Fruit fly (Drosophila melanogaster) whole organism, embryonic: ENCODE measurements around the gene CG16749.

Experiments used
- Awh ChIP-seq: fragments of 200-800 bp; sonication (Bioruptor generic); IDR thresholded peaks from 2 replicates; pipeline ENCODE4, ENCODE4 v1.3.6; 2022; ENCODE audit warnings: missing biosample characterization, missing genetic modification characterization
- CG10274 ChIP-seq: fragments of 200-800 bp; sonication (Bioruptor generic); optimal IDR thresholded peaks from 3 replicates; lab custom pipeline; 2017; ENCODE audit warnings: missing biosample characterization, mild to moderate bottlenecking, missing genetic modification characterization
- CG11560 ChIP-seq: fragments of 200-800 bp; sonication (Bioruptor generic); IDR thresholded peaks from 3 replicates; pipeline ENCODE4 v1.3.6; 2022; ENCODE audit warnings: missing biosample characterization, missing genetic modification characterization
- CG12155 ChIP-seq: fragments of 200-800 bp; sonication (Bioruptor generic); optimal IDR thresholded peaks from 3 replicates; lab custom pipeline; 2016; ENCODE audit warnings: missing biosample characterization, missing genetic modification characterization
- CG14441 ChIP-seq: fragments of 200-800 bp; sonication (Bioruptor generic); IDR thresholded peaks from 2 replicates; pipeline ENCODE4 v1.3.6; 2022; ENCODE audit warnings: missing biosample characterization, missing genetic modification characterization
- CG14860 ChIP-seq: fragments of 200-800 bp; sonication (Bioruptor generic); IDR thresholded peaks from 3 replicates; pipeline ENCODE4 v1.3.6; 2022; ENCODE audit warnings: missing biosample characterization, missing genetic modification characterization; ENCODE audit not compliant: partially characterized antibody
- CG14965 ChIP-seq: fragments of 200-800 bp; sonication (Bioruptor generic); optimal IDR thresholded peaks from 2 replicates; lab custom pipeline; 2016; ENCODE audit warnings: missing biosample characterization, missing genetic modification characterization, borderline replicate concordance
- CG30431 ChIP-seq: fragments of 200-800 bp; sonication (Bioruptor generic); optimal IDR thresholded peaks from 2 replicates; lab custom pipeline; 2017; ENCODE audit warnings: missing biosample characterization, missing genetic modification characterization
- CG3281 ChIP-seq: fragments of 200-800 bp; sonication (Bioruptor generic); optimal IDR thresholded peaks from 3 replicates; lab custom pipeline; 2017; ENCODE audit warnings: missing biosample characterization, mild to moderate bottlenecking, missing genetic modification characterization
- CG3847 ChIP-seq: fragments of 200-800 bp; sonication (Bioruptor generic); IDR thresholded peaks from 2 replicates; pipeline ENCODE4 v1.3.6; 2022; ENCODE audit warnings: missing biosample characterization, missing genetic modification characterization
- CG42726 ChIP-seq: fragments of 200-800 bp; sonication (Bioruptor generic); IDR thresholded peaks from 2 replicates; pipeline ENCODE4 v1.3.6; 2022; ENCODE audit warnings: missing biosample characterization, missing genetic modification characterization; ENCODE audit not compliant: partially characterized antibody
- CG4707 ChIP-seq: fragments of 200-800 bp; sonication (Bioruptor generic); optimal IDR thresholded peaks from 2 replicates; lab custom pipeline; 2018; ENCODE audit warnings: missing biosample characterization, mild to moderate bottlenecking, missing genetic modification characterization, moderate library complexity
- CG4854 ChIP-seq: fragments of 200-800 bp; sonication (Bioruptor generic); optimal IDR thresholded peaks from 2 replicates; lab custom pipeline; 2016; ENCODE audit warnings: missing biosample characterization, missing genetic modification characterization, inconsistent platforms
- CG6765 ChIP-seq: fragments of 200-800 bp; sonication (Bioruptor generic); optimal IDR thresholded peaks from 3 replicates; lab custom pipeline; 2017; ENCODE audit warnings: missing biosample characterization, mild to moderate bottlenecking, missing genetic modification characterization
- CG6854 ChIP-seq: fragments of 200-800 bp; sonication (Bioruptor generic); optimal IDR thresholded peaks from 3 replicates; lab custom pipeline; 2017; ENCODE audit warnings: missing biosample characterization, mild to moderate bottlenecking, missing genetic modification characterization
- CG7987 ChIP-seq: fragments of 200-800 bp; sonication (Bioruptor generic); optimal IDR thresholded peaks from 2 replicates; lab custom pipeline; 2018; ENCODE audit warnings: missing biosample characterization, mild to moderate bottlenecking, missing genetic modification characterization, moderate library complexity
- CG9215 ChIP-seq: fragments of 200-800 bp; sonication (Bioruptor generic); IDR thresholded peaks from 2 replicates; pipeline ENCODE4 v1.3.6; 2022; ENCODE audit warnings: missing biosample characterization, missing genetic modification characterization
- Chrac-16 ChIP-seq: fragments of 200-800 bp; sonication (Bioruptor generic); optimal IDR thresholded peaks from 3 replicates; lab custom pipeline; 2016; ENCODE audit warnings: missing biosample characterization, missing genetic modification characterization
- Doc2 ChIP-seq: fragments of 200-800 bp; sonication (Bioruptor generic); IDR thresholded peaks from 2 replicates; pipeline ENCODE4 v1.3.6; 2022; ENCODE audit warnings: missing biosample characterization, missing genetic modification characterization
- Gsc ChIP-seq: fragments of 200-800 bp; sonication (Bioruptor generic); IDR thresholded peaks from 2 replicates; pipeline ENCODE4 v1.3.6; 2022; ENCODE audit warnings: missing biosample characterization, missing genetic modification characterization
- H2.0 ChIP-seq: fragments of 200-800 bp; sonication (Bioruptor generic); IDR thresholded peaks from 2 replicates; pipeline ENCODE4 v1.3.6; 2022; ENCODE audit warnings: missing biosample characterization, missing genetic modification characterization
- HLH3B ChIP-seq: fragments of 200-800 bp; sonication (Bioruptor generic); IDR thresholded peaks from 2 replicates; pipeline ENCODE4 v1.3.6; 2022; ENCODE audit warnings: missing biosample characterization, missing genetic modification characterization
- Hand ChIP-seq: fragments of 200-800 bp; sonication (Bioruptor generic); optimal IDR thresholded peaks from 2 replicates; lab custom pipeline; 2017; ENCODE audit warnings: mild to moderate bottlenecking, missing biosample characterization, missing genetic modification reagents, missing genetic modification characterization
- Hr39 ChIP-seq: fragments of >200 bp; optimal IDR thresholded peaks from 2 replicates; lab custom pipeline; 2017
- Med ChIP-seq: fragments of 200-800 bp; sonication (Bioruptor generic); peaks from one replicate; lab custom pipeline; 2016; ENCODE audit warnings: missing biosample characterization, missing genetic modification characterization, mild to moderate bottlenecking, inconsistent platforms, moderate library complexity
- Nf-YB ChIP-seq: fragments of 200-800 bp; sonication (Bioruptor generic); optimal IDR thresholded peaks from 3 replicates; lab custom pipeline; 2019; ENCODE audit warnings: missing biosample characterization, mild to moderate bottlenecking, missing genetic modification characterization, moderate library complexity
- PHDP ChIP-seq: fragments of 200-800 bp; sonication (Bioruptor generic); optimal IDR thresholded peaks from 3 replicates; lab custom pipeline; 2018; ENCODE audit warnings: missing biosample characterization, mild to moderate bottlenecking, missing genetic modification characterization, moderate library complexity
- Spps ChIP-seq: fragments of 200-800 bp; sonication (Bioruptor generic); optimal IDR thresholded peaks from 2 replicates; lab custom pipeline; 2018; ENCODE audit warnings: missing biosample characterization, mild to moderate bottlenecking, missing genetic modification characterization
- Tbp ChIP-seq: fragments of >200 bp; optimal IDR thresholded peaks from 2 replicates; lab custom pipeline; 2018; ENCODE audit warnings: missing biosample characterization, missing genetic modification characterization
- Trl ChIP-seq, 3 experiments: fragments of >200 bp in 2 of 3; fragments of 200-800 bp in 1 of 3; sonication (Bioruptor generic) in 1 of 3; optimal IDR thresholded peaks; 2 replicates in 1 of 3; 3 replicates in 2 of 3; lab custom pipeline; 2016 to 2017; ENCODE audit warnings: missing biosample characterization in 1 of 3, missing genetic modification characterization in 1 of 3
- Xbp1 ChIP-seq: fragments of 200-800 bp; sonication (Bioruptor generic); optimal IDR thresholded peaks from 3 replicates; lab custom pipeline; 2016; ENCODE audit warnings: missing biosample characterization, mild to moderate bottlenecking, missing genetic modification characterization
- ab ChIP-seq: fragments of 200-800 bp; sonication (Bioruptor generic); optimal IDR thresholded peaks from 2 replicates; lab custom pipeline; 2016; ENCODE audit warnings: missing biosample characterization, missing genetic modification characterization
- abd-A ChIP-seq: fragments of 200-800 bp; sonication (Bioruptor generic); optimal IDR thresholded peaks from 3 replicates; lab custom pipeline; 2019; ENCODE audit warnings: missing biosample characterization, mild to moderate bottlenecking, missing genetic modification characterization, moderate library complexity
- ac ChIP-seq: fragments of 200-800 bp; sonication (Bioruptor generic); optimal IDR thresholded peaks from 3 replicates; lab custom pipeline; 2017; ENCODE audit warnings: missing biosample characterization, mild to moderate bottlenecking, missing genetic modification characterization
- en ChIP-seq: fragments of 200-800 bp; sonication (Bioruptor generic); optimal IDR thresholded peaks from 2 replicates; lab custom pipeline; 2016; ENCODE audit warnings: missing biosample characterization, missing genetic modification characterization
- eve ChIP-seq, 2 experiments: fragments of >200 bp; optimal IDR thresholded peaks; 2 replicates each; lab custom pipeline; 2017; ENCODE audit warnings: missing biosample characterization in 2 of 2, missing genetic modification characterization in 2 of 2
- eyg ChIP-seq: fragments of 200-800 bp; sonication (Bioruptor generic); optimal IDR thresholded peaks from 3 replicates; lab custom pipeline; 2016; ENCODE audit warnings: missing biosample characterization, missing genetic modification characterization
- fd64A ChIP-seq: fragments of 200-800 bp; sonication (Bioruptor generic); optimal IDR thresholded peaks from 3 replicates; lab custom pipeline; 2018; ENCODE audit warnings: missing biosample characterization, mild to moderate bottlenecking, missing genetic modification characterization
- gce ChIP-seq: fragments of 200-800 bp; sonication (Bioruptor generic); IDR thresholded peaks from 3 replicates; pipeline ENCODE4 v1.3.6; 2022; ENCODE audit warnings: missing biosample characterization, missing genetic modification characterization
- ind ChIP-seq: fragments of 200-800 bp; sonication (Bioruptor generic); optimal IDR thresholded peaks from 3 replicates; lab custom pipeline; 2016; ENCODE audit warnings: missing biosample characterization, missing genetic modification characterization
- kni ChIP-seq: fragments of 200-800 bp; sonication (Bioruptor generic); optimal IDR thresholded peaks from 3 replicates; lab custom pipeline; 2017; ENCODE audit warnings: mild to moderate bottlenecking, missing biosample characterization, missing genetic modification reagents, missing genetic modification characterization
- luna ChIP-seq: fragments of 200-800 bp; sonication (Bioruptor generic); optimal IDR thresholded peaks from 2 replicates; lab custom pipeline; 2016; ENCODE audit warnings: missing biosample characterization, missing genetic modification characterization
- nom ChIP-seq: fragments of 200-800 bp; sonication (Bioruptor generic); optimal IDR thresholded peaks from 2 replicates; lab custom pipeline; 2017; ENCODE audit warnings: missing biosample characterization, missing genetic modification characterization, mild to moderate bottlenecking, moderate library complexity, missing genetic modification reagents
- pan ChIP-seq, 4 experiments: fragments of >200 bp in 3 of 4; fragments of 200-800 bp in 1 of 4; sonication (Bioruptor generic) in 1 of 4; optimal IDR thresholded peaks in 3 of 4; IDR thresholded peaks in 1 of 4; 2 replicates each; pipeline versions ENCODE4 v1.3.6 to Lab custom; 2017 to 2022; ENCODE audit warnings: missing biosample characterization in 2 of 4, missing genetic modification characterization in 2 of 4, mixed read lengths in 1 of 4
- prd ChIP-seq, 3 experiments: fragments of >200 bp in 2 of 3; fragments of 200-800 bp in 1 of 3; sonication (Bioruptor generic) in 1 of 3; optimal IDR thresholded peaks in 2 of 3; IDR thresholded peaks in 1 of 3; 2 replicates in 2 of 3; 3 replicates in 1 of 3; pipeline versions ENCODE4 v1.3.6 to Lab custom; 2017 to 2022; ENCODE audit warnings: missing biosample characterization in 1 of 3, missing genetic modification characterization in 1 of 3
- rib ChIP-seq: fragments of 200-800 bp; sonication (Bioruptor generic); IDR thresholded peaks from 2 replicates; pipeline ENCODE4 v1.3.6; 2022; ENCODE audit warnings: missing biosample characterization, missing genetic modification characterization
- so ChIP-seq: fragments of 200-800 bp; sonication (Bioruptor generic); IDR thresholded peaks from 3 replicates; pipeline ENCODE4 v1.3.6; 2022; ENCODE audit warnings: missing biosample characterization, missing genetic modification characterization
- sob ChIP-seq: fragments of 200-800 bp; sonication (Bioruptor generic); IDR thresholded peaks from 2 replicates; pipeline ENCODE4 v1.3.6; 2022; ENCODE audit warnings: missing biosample characterization, missing genetic modification characterization
- stc ChIP-seq: fragments of 200-800 bp; sonication (Bioruptor generic); IDR thresholded peaks from 2 replicates; pipeline ENCODE4 v1.3.6; 2022; ENCODE audit warnings: missing biosample characterization, missing genetic modification characterization

The CG16749 gene

DNA sequence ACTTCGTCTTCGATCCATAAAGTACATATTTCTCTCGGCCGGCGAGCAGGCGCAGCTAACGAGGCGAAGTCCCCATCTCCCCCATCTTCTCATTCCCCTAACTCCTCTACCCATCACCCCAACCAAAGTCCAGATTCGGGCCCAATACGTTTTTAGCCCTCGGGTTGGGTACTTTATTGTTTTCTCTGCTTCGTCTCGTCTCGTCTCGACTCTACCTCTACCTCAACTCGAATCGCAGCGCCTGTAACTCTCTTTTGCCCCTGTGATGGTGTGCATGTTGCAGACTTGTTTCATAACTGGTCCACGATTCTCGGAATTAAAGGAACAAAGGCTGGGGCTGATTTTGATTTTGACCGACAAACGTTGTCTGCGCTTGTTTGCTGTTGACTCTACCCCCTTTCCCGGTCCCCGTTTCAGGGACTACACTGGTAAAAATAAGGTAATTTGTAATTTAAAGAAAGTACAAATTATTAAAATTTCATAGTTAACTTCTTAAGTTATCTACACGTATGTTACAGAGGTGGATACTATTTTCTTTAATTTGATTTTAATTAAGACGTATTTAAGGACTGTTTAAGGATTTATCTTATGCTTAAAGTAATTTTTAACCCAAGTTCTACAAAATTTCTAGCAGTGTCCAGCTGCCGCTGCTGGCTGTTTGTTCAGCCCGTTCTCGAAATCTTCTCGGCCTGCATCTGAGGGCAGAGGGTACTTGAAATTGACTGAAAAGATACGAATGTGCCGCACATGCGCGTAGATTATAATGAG, 47.1 kb upstream of the CG16749 start (continued):
- no peak for TF ChIP-seq Trl (optimal IDR thresholded peaks at IDR 0.05; lab: Kevin White, UChicago)
- peak; percentile 1 for TF ChIP-seq Trl (GFP tag; optimal IDR thresholded peaks at IDR 0.05; lab: Kevin White, UChicago)
- TF ChIP-seq CG10274 (GFP tag; lab: Kevin White, UChicago): no peak
- TF ChIP-seq so (GFP tag; lab: Robert Waterston, UW): no peak
- no peak for TF ChIP-seq Hr39
- TF ChIP-seq PHDP: peak; percentile 16
- no peak for TF ChIP-seq Tbp (GFP tag; lab: Kevin White, UChicago)
- TF ChIP-seq CG14965 (GFP tag; lab: Kevin White, UChicago): no peak
- no peak for TF ChIP-seq CG4707 (GFP tag; lab: Kevin White, UChicago)
- TF ChIP-seq CG11560 (tag; lab: Robert Waterston, UW): no peak
- no peak for TF ChIP-seq en
- TF ChIP-seq Hand (GFP tag; lab: Kevin White, UChicago): no peak
- no peak for TF ChIP-seq Gsc (GFP tag; lab: Robert Waterston, UW)
- peak; percentile 51 for TF ChIP-seq Nf-YB (GFP tag; lab: Kevin White, UChicago)
- no peak for TF ChIP-seq CG42726 (GFP tag; lab: Robert Waterston, UW)
- TF ChIP-seq prd (optimal IDR thresholded peaks at IDR 0.05; lab: Kevin White, UChicago): no peak
- TF ChIP-seq prd (GFP tag; IDR thresholded peaks at IDR 0.05; lab: Robert Waterston, UW): peak; percentile 79; the same call in 2 of the 3 replicates
- TF ChIP-seq gce (GFP tag; lab: Robert Waterston, UW): no peak
- no peak for TF ChIP-seq CG4854 (GFP tag; lab: Kevin White, UChicago)
- no peak for TF ChIP-seq sob (GFP tag; lab: Robert Waterston, UW)
- peak; percentile 90 for TF ChIP-seq kni (GFP tag; lab: Kevin White, UChicago)
- no peak for TF ChIP-seq Doc2 (GFP tag; lab: Robert Waterston, UW)
- TF ChIP-seq Chrac-16: peak; percentile 47
- no peak for TF ChIP-seq CG14860 (GFP tag; lab: Robert Waterston, UW)
- TF ChIP-seq Awh (GFP tag; lab: Robert Waterston, UW): 0 out of 2 replicates have a peak, but pooled peaks have one; percentile 26
- TF ChIP-seq CG30431 (GFP tag; lab: Kevin White, UChicago): peak; percentile 44
- peak in 1 of 2 experiments; percentile 60 for TF ChIP-seq eve (GFP tag; optimal IDR thresholded peaks at IDR 0.05; lab: Kevin White, UChicago)
- TF ChIP-seq H2.0: no peak
- peak; percentile 22 for TF ChIP-seq CG12155
- TF ChIP-seq CG6765 (GFP tag; lab: Kevin White, UChicago): no peak
- TF ChIP-seq pan (optimal IDR thresholded peaks at IDR 0.05; lab: Kevin White, UChicago): no peak
- TF ChIP-seq pan (GFP tag; optimal IDR thresholded peaks at IDR 0.05 in 1 of 2, IDR thresholded peaks at IDR 0.05 in 1 of 2): peak in 1 of 2 experiments; percentile 20
- TF ChIP-seq Spps (tag; lab: Kevin White, UChicago): peak; percentile 63
- TF ChIP-seq Xbp1 (GFP tag; lab: Kevin White, UChicago): peak; percentile 47
- peak; percentile 88 for TF ChIP-seq Med
- TF ChIP-seq CG6854: no peak
- no peak for TF ChIP-seq CG9215 (GFP tag; lab: Robert Waterston, UW)
- no peak for TF ChIP-seq HLH3B
- no peak for TF ChIP-seq CG14441 (GFP tag; lab: Robert Waterston, UW)
- peak; percentile 35; the same call in 1 of the 2 replicates for TF ChIP-seq stc (GFP tag; lab: Robert Waterston, UW)
- no peak for TF ChIP-seq ab (GFP tag; lab: Kevin White, UChicago)
- no peak for TF ChIP-seq eyg (GFP tag; lab: Kevin White, UChicago)
- no peak for TF ChIP-seq CG3847
- TF ChIP-seq rib: no peak
- no peak for TF ChIP-seq fd64A (GFP tag; lab: Kevin White, UChicago)
- no peak for TF ChIP-seq CG7987 (GFP tag; lab: Kevin White, UChicago)
- TF ChIP-seq abd-A: no peak
- no peak for TF ChIP-seq ind (GFP tag; lab: Kevin White, UChicago)
- TF ChIP-seq nom: peak; percentile 68
- TF ChIP-seq CG3281: peak; percentile 20
- TF ChIP-seq luna (GFP tag; lab: Kevin White, UChicago): no peak
- TF ChIP-seq ac (GFP tag; lab: Kevin White, UChicago): peak; percentile 65
